Fruit fly (Drosophila melanogaster) S2 (cell line): Measurements from ENCODE around the gene CG15296.

Experiments
- CG8478 ChIP-seq: fragments of >200 bp; optimal IDR thresholded peaks from 2 replicates; lab custom pipeline; 2018
- CTCF ChIP-seq, 2 experiments: fragments of >200 bp; optimal IDR thresholded peaks; 2 replicates each; lab custom pipeline; 2018

DNA sequence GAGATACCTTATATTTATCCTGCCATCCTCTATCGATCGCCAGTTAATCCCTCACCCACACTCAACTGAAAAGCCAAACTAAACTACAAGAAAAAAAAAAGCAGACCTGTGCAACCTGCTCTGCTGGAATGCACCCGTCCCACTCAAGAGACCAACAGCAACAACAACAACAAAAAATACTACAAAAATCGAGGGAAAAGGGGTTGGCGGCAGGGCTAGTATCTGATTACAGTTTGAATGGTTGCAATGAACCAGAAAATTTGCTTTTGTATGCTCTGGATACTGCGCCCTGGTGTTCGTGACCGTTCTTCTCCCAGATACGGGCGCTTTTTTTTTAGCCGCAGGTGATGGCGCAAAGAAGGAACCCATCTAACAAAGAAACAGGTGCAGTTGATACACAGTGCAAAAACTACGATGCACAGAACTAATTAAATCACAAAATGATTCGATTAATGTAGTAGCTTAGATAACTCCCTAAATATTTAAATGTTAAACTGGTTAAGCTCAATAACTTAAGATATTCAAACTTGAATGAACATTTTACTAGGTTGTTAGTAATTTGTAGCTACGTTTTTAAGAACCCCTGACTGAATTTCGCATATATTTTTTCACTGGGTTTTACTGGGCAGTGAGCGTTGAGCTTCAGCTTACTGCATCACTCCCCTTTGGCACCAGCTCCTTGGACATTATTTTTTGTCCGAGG is 27.4 kb downstream of the CG15296 start:
- TF ChIP-seq CTCF (optimal IDR thresholded peaks at IDR 0.05; lab: Kevin White, UChicago): no peak
- no peak for TF ChIP-seq CG8478 (lab: Kevin White, UChicago)
